Fruit fly (Drosophila melanogaster): ENCODE results near the gene CG12147.

CG12147 gene

dm6 chr3R:5470586-5471283 lies 43.7 kb upstream of the CG12147 start, which contains the start of the genes mRpL44 and Snr1:
TSS of gene mRpL44 (minus strand) at chr3R:5470636.
TSS of gene Snr1 (plus strand) at chr3R:5470926.
- no peak for TF ChIP-seq sage (GFP tag; optimal IDR thresholded peaks at IDR 0.05)
- TF ChIP-seq dmrt93B (GFP tag; optimal IDR thresholded peaks at IDR 0.05): no peak
- TF ChIP-seq fru (GFP tag; optimal IDR thresholded peaks at IDR 0.05): no peak
- no peak for TF ChIP-seq N (GFP tag; optimal IDR thresholded peaks at IDR 0.05)
- no peak for TF ChIP-seq rgr (GFP tag; optimal IDR thresholded peaks at IDR 0.05)
- TF ChIP-seq Mio (GFP tag; optimal IDR thresholded peaks at IDR 0.05): no peak
- TF ChIP-seq CG32264 (GFP tag; optimal IDR thresholded peaks at IDR 0.05): no peak
- peak in 1 of 2 experiments; percentile 58 for TF ChIP-seq foxo (GFP tag; optimal IDR thresholded peaks at IDR 0.05)
- peak; percentile 55 for TF ChIP-seq psq (GFP tag; optimal IDR thresholded peaks at IDR 0.05)
- no peak for TF ChIP-seq ey (GFP tag; optimal IDR thresholded peaks at IDR 0.05)
- TF ChIP-seq CrebA (GFP tag; optimal IDR thresholded peaks at IDR 0.05; ENCODE audit: borderline replicate concordance): no peak
- peak; percentile 74 for TF ChIP-seq HLH106 (tag; optimal IDR thresholded peaks at IDR 0.05)
- no peak for TF ChIP-seq dsf (GFP tag; optimal IDR thresholded peaks at IDR 0.05; ENCODE audit: borderline replicate concordance)
- no peak for TF ChIP-seq brk (GFP tag; optimal IDR thresholded peaks at IDR 0.05)
- no peak for TF ChIP-seq Vsx2 (GFP tag; optimal IDR thresholded peaks at IDR 0.05; ENCODE audit: partially characterized antibody)
- peak; percentile 97 for TF ChIP-seq Myc (optimal IDR thresholded peaks at IDR 0.05)
- no peak for TF ChIP-seq Hr83 (GFP tag; optimal IDR thresholded peaks at IDR 0.05; ENCODE audit: poor library complexity, severe bottlenecking)
- no peak for TF ChIP-seq Rel (GFP tag; optimal IDR thresholded peaks at IDR 0.05)
- TF ChIP-seq Rel (tag; optimal IDR thresholded peaks at IDR 0.05): no peak
- no peak for TF ChIP-seq jim (GFP tag; optimal IDR thresholded peaks at IDR 0.05)
- no peak for TF ChIP-seq lola (GFP tag; optimal IDR thresholded peaks at IDR 0.05)
- TF ChIP-seq dl (GFP tag; optimal IDR thresholded peaks at IDR 0.05; ENCODE audit: insufficient read depth in 1 of 2, partially characterized antibody in 2 of 2): no peak
- TF ChIP-seq Jra (GFP tag; optimal IDR thresholded peaks at IDR 0.05): no peak
- no peak for TF ChIP-seq usp (GFP tag; optimal IDR thresholded peaks at IDR 0.05)
- TF ChIP-seq br (GFP tag; optimal IDR thresholded peaks at IDR 0.05): no peak
- TF ChIP-seq Dfd (GFP tag; optimal IDR thresholded peaks at IDR 0.05): no peak
- TF ChIP-seq Dif (GFP tag; optimal IDR thresholded peaks at IDR 0.05; ENCODE audit: partially characterized antibody): no peak
- TF ChIP-seq tai (GFP tag; optimal IDR thresholded peaks at IDR 0.05): no peak
- TF ChIP-seq Abd-B (GFP tag; optimal IDR thresholded peaks at IDR 0.05): no peak
- no peak for TF ChIP-seq pan (optimal IDR thresholded peaks at IDR 0.05)
- TF ChIP-seq Hr78 (GFP tag; optimal IDR thresholded peaks at IDR 0.05): no peak
- TF ChIP-seq GATAd (GFP tag; optimal IDR thresholded peaks at IDR 0.05): no peak
- peak; percentile 75 for TF ChIP-seq woc (GFP tag; optimal IDR thresholded peaks at IDR 0.05)
- no peak for TF ChIP-seq Hnf4 (GFP tag; optimal IDR thresholded peaks at IDR 0.05)
- TF ChIP-seq OdsH (GFP tag; optimal IDR thresholded peaks at IDR 0.05): peak; percentile 48
- TF ChIP-seq h (GFP tag; optimal IDR thresholded peaks at IDR 0.05): no peak
- peak; percentile 73 for TF ChIP-seq Sp1 (GFP tag; optimal IDR thresholded peaks at IDR 0.05)
- TF ChIP-seq sv (GFP tag; optimal IDR thresholded peaks at IDR 0.05): no peak
- peak; percentile 35 for TF ChIP-seq CG9705 (GFP tag; optimal IDR thresholded peaks at IDR 0.05)

dm6 chr3R:5467619-5468018 lies 40.6 kb upstream of the CG12147 start, which contains the start of gene POLDIP2:
TSS of gene POLDIP2 (plus strand) at chr3R:5467778.
- no peak for TF ChIP-seq Rel (GFP tag; optimal IDR thresholded peaks at IDR 0.05)
- TF ChIP-seq Rel (tag; optimal IDR thresholded peaks at IDR 0.05): peak; percentile 47
- TF ChIP-seq Myc (optimal IDR thresholded peaks at IDR 0.05): no peak
- no peak for TF ChIP-seq ey (GFP tag; optimal IDR thresholded peaks at IDR 0.05)
- peak; percentile 8 for TF ChIP-seq rgr (GFP tag; optimal IDR thresholded peaks at IDR 0.05)
- peak; percentile 9 for TF ChIP-seq Hr83 (GFP tag; optimal IDR thresholded peaks at IDR 0.05; ENCODE audit: poor library complexity, severe bottlenecking)
